Worm (Caenorhabditis elegans) whole organism, L2 larva: ENCODE measurements around the gene cccp-1.
A peak's percentile ranks its signal among the peaks of the same experiment; 100 is the strongest.

Experiments
- C34F6.9 ChIP-seq: fragments of 150-350 bp; optimal IDR thresholded peaks from 2 replicates; lab custom pipeline; 2014; ENCODE audit warnings: missing biosample characterization, missing genetic modification characterization
- Y55F3AM.14 ChIP-seq: fragments of 200-800 bp; sonication (Bioruptor generic); optimal IDR thresholded peaks from 2 replicates; lab custom pipeline; 2018; ENCODE audit warnings: mild to moderate bottlenecking, missing genetic modification characterization, missing compliant biosample characterization
- ZK546.5 ChIP-seq: sonication (generic microtip); optimal IDR thresholded peaks from 2 replicates; lab custom pipeline; 2017; ENCODE audit warnings: missing biosample characterization, missing genetic modification characterization
- aly-2 ChIP-seq: fragments of 150-350 bp; optimal IDR thresholded peaks from 2 replicates; lab custom pipeline; 2014; ENCODE audit warnings: missing biosample characterization, missing genetic modification characterization
- blmp-1 ChIP-seq: sonication (generic microtip); optimal IDR thresholded peaks from 2 replicates; lab custom pipeline; 2017; ENCODE audit warnings: missing genetic modification characterization, mild to moderate bottlenecking, missing compliant biosample characterization, antibody characterized with exemption, moderate library complexity; ENCODE audit not compliant: insufficient read depth
- ceh-16 ChIP-seq: fragments of 150-350 bp; optimal IDR thresholded peaks from 2 replicates; lab custom pipeline; 2014; ENCODE audit warnings: missing biosample characterization, missing genetic modification characterization
- crh-2 ChIP-seq: sonication (generic microtip); optimal IDR thresholded peaks from 2 replicates; lab custom pipeline; 2017; ENCODE audit warnings: missing biosample characterization, missing genetic modification characterization
- egl-27 ChIP-seq: sonication (generic microtip); optimal IDR thresholded peaks from 3 replicates; lab custom pipeline; 2017; ENCODE audit warnings: missing biosample characterization, missing genetic modification reagents, missing genetic modification characterization
- elt-1 ChIP-seq: fragments of 150-350 bp; optimal IDR thresholded peaks from 2 replicates; lab custom pipeline; 2014; ENCODE audit warnings: missing biosample characterization, missing genetic modification characterization
- elt-3 ChIP-seq: sonication (generic microtip); optimal IDR thresholded peaks from 2 replicates; lab custom pipeline; 2017; ENCODE audit warnings: missing biosample characterization, missing genetic modification characterization
- fos-1 ChIP-seq: fragments of 150-350 bp; optimal IDR thresholded peaks from 2 replicates; lab custom pipeline; 2014; ENCODE audit warnings: missing biosample characterization, missing genetic modification characterization
- gmeb-1 ChIP-seq: fragments of 150-350 bp; optimal IDR thresholded peaks from 2 replicates; lab custom pipeline; 2014; ENCODE audit warnings: missing biosample characterization, missing genetic modification characterization
- lin-11 ChIP-seq: fragments of 150-350 bp; sonication (generic microtip); optimal IDR thresholded peaks from 2 replicates; lab custom pipeline; 2014; ENCODE audit warnings: missing biosample characterization, missing genetic modification characterization, inconsistent platforms, mixed read lengths
- lin-13 ChIP-seq: fragments of 150-350 bp; optimal IDR thresholded peaks from 2 replicates; lab custom pipeline; 2014; ENCODE audit warnings: missing biosample characterization, missing genetic modification reagents, missing genetic modification characterization
- lin-39 ChIP-seq: fragments of 150-350 bp; optimal IDR thresholded peaks from 2 replicates; lab custom pipeline; 2014; ENCODE audit warnings: missing biosample characterization, missing genetic modification reagents, missing genetic modification characterization
- lsy-2 ChIP-seq, 2 experiments: fragments of 150-350 bp in 1 of 2; sonication (generic microtip) in 1 of 2; optimal IDR thresholded peaks; 2 replicates each; lab custom pipeline; 2014 to 2017; ENCODE audit warnings: missing biosample characterization in 2 of 2, missing genetic modification characterization in 2 of 2
- mdl-1 ChIP-seq, 2 experiments: fragments of 150-350 bp in 1 of 2; sonication (generic microtip) in 1 of 2; optimal IDR thresholded peaks; 2 replicates each; lab custom pipeline; 2017; ENCODE audit warnings: missing biosample characterization in 2 of 2, missing genetic modification characterization in 2 of 2
- nhr-10 ChIP-seq: sonication (generic microtip); optimal IDR thresholded peaks from 2 replicates; lab custom pipeline; 2017; ENCODE audit warnings: missing biosample characterization, missing genetic modification characterization
- nhr-11 ChIP-seq: fragments of 150-350 bp; optimal IDR thresholded peaks from 2 replicates; lab custom pipeline; 2014; ENCODE audit warnings: missing biosample characterization, missing genetic modification characterization
- nhr-129 ChIP-seq: fragments of 150-350 bp; optimal IDR thresholded peaks from 2 replicates; lab custom pipeline; 2014; ENCODE audit warnings: missing biosample characterization, missing genetic modification characterization
- nhr-23 ChIP-seq: fragments of 150-350 bp; optimal IDR thresholded peaks from 2 replicates; lab custom pipeline; 2014; ENCODE audit warnings: missing biosample characterization, missing genetic modification reagents, missing genetic modification characterization
- nhr-25 ChIP-seq: fragments of 150-350 bp; sonication (generic microtip); optimal IDR thresholded peaks from 3 replicates; lab custom pipeline; 2014; ENCODE audit warnings: missing biosample characterization, missing genetic modification characterization
- nhr-6 ChIP-seq: fragments of 150-350 bp; optimal IDR thresholded peaks from 2 replicates; lab custom pipeline; 2014; ENCODE audit warnings: missing biosample characterization, missing genetic modification characterization
- peb-1 ChIP-seq: fragments of 150-350 bp; optimal IDR thresholded peaks from 2 replicates; lab custom pipeline; 2014; ENCODE audit warnings: missing biosample characterization, missing genetic modification characterization
- sem-4 ChIP-seq: fragments of 150-350 bp; optimal IDR thresholded peaks from 2 replicates; lab custom pipeline; 2014; ENCODE audit warnings: missing biosample characterization, missing genetic modification reagents, missing genetic modification characterization
- skn-1 ChIP-seq: sonication (generic microtip); optimal IDR thresholded peaks from 2 replicates; lab custom pipeline; 2017; ENCODE audit warnings: missing biosample characterization, missing genetic modification characterization
- sma-3 ChIP-seq: sonication (generic microtip); optimal IDR thresholded peaks from 2 replicates; lab custom pipeline; 2016; ENCODE audit warnings: missing genetic modification reagents, missing genetic modification characterization, missing compliant biosample characterization
- sma-9 ChIP-seq, 2 experiments: fragments of 150-350 bp in 1 of 2; sonication (generic microtip) in 1 of 2; optimal IDR thresholded peaks; 2 replicates each; lab custom pipeline; 2014 to 2016; ENCODE audit warnings: missing genetic modification characterization in 2 of 2, mild to moderate bottlenecking in 1 of 2, missing biosample characterization in 1 of 2, missing compliant biosample characterization in 1 of 2, missing genetic modification reagents in 1 of 2, moderate library complexity in 1 of 2
- snpc-4 ChIP-seq: fragments of 150-350 bp; optimal IDR thresholded peaks from 2 replicates; lab custom pipeline; 2014; ENCODE audit warnings: missing biosample characterization, missing genetic modification characterization
- unc-55 ChIP-seq: fragments of 150-350 bp; sonication (generic microtip); optimal IDR thresholded peaks from 3 replicates; lab custom pipeline; 2014; ENCODE audit warnings: missing biosample characterization, missing genetic modification reagents, missing genetic modification characterization
- zag-1 ChIP-seq: fragments of 150-350 bp; optimal IDR thresholded peaks from 2 replicates; lab custom pipeline; 2014; ENCODE audit warnings: missing biosample characterization, missing genetic modification characterization
- ztf-1 ChIP-seq: fragments of 200-800 bp; sonication (Bioruptor generic); conservative IDR thresholded peaks from 2 replicates; pipeline ENCODE4 v1.3.6; 2022; ENCODE audit warnings: missing genetic modification characterization, missing compliant biosample characterization
- ztf-4 ChIP-seq: fragments of 150-350 bp; optimal IDR thresholded peaks from 2 replicates; lab custom pipeline; 2014; ENCODE audit warnings: missing biosample characterization, missing genetic modification characterization

cccp-1 gene

ce11 chrIII:12453785-12454184 is 18.9 kb upstream of the cccp-1 start:
- no peak for TF ChIP-seq aly-2
- peak; percentile 65 for TF ChIP-seq fos-1 (tag; lab: Kevin White, UChicago)

ce11 chrIII:12455651-12456420 is 16.8 kb upstream of the cccp-1 start:
- TF ChIP-seq elt-1 (no peak), ztf-4 (tag; lab: Kevin White, UChicago) (peak; percentile 81), gmeb-1 (tag; lab: Kevin White, UChicago) (peak; percentile 25)

ce11 chrIII:12456801-12457647 is 15.6 kb upstream of the cccp-1 start, which contains the start of the genes scav-3 and Y49E10.21:
Gene scav-3 (minus strand): TSS chrIII:12456850.
Gene Y49E10.21 (plus strand): TSS chrIII:12457597.
- TF ChIP-seq zag-1 (tag; lab: Kevin White, UChicago) (no peak), nhr-23 (tag; lab: Kevin White, UChicago) (no peak), crh-2 (tag; lab: Kevin White, UChicago) (peak; percentile 52), lin-13 (GFP tag; lab: Kevin White, UChicago) (no peak), nhr-25 (tag; lab: Kevin White, UChicago) (no peak), nhr-129 (tag; lab: Kevin White, UChicago) (peak; percentile 44), ztf-1 (no peak), sem-4 (tag; lab: Kevin White, UChicago) (peak; percentile 35), skn-1 (tag; lab: Kevin White, UChicago) (peak; percentile 35), egl-27 (tag; lab: Kevin White, UChicago) (no peak), fos-1 (tag; lab: Kevin White, UChicago) (peak; percentile 59), lsy-2 (tag; optimal IDR thresholded peaks at IDR 0.05; lab: Kevin White, UChicago) (peak in 1 of 2 experiments; percentile 58), elt-1 (no peak), ceh-16 (no peak), unc-55 (GFP tag; lab: Kevin White, UChicago) (peak; percentile 28), peb-1 (no peak), C34F6.9 (tag; lab: Kevin White, UChicago) (peak; percentile 70), gmeb-1 (tag; lab: Kevin White, UChicago) (peak; percentile 14), nhr-6 (tag; lab: Kevin White, UChicago) (no peak), ZK546.5 (tag; lab: Kevin White, UChicago) (no peak)
- TF ChIP-seq, all 48 proteins: peak for 9

- TF ChIP-seq nhr-25 (tag; lab: Kevin White, UChicago) = no peak
- no peak for TF ChIP-seq ztf-4 (tag; lab: Kevin White, UChicago)
- TF ChIP-seq lin-11 = no peak
- no peak for TF ChIP-seq ceh-16
- TF ChIP-seq nhr-11 = no peak
- TF ChIP-seq blmp-1 = no peak
- TF ChIP-seq Y55F3AM.14 (GFP tag; lab: Kevin White, UChicago) = no peak
- TF ChIP-seq unc-55 (GFP tag; lab: Kevin White, UChicago) = no peak
- no peak for TF ChIP-seq mdl-1 (tag; optimal IDR thresholded peaks at IDR 0.05; lab: Kevin White, UChicago)
- no peak for TF ChIP-seq sma-9 (GFP tag; optimal IDR thresholded peaks at IDR 0.05; lab: Kevin White, UChicago)
- no peak for TF ChIP-seq sma-9 (tag; optimal IDR thresholded peaks at IDR 0.05; lab: Kevin White, UChicago)
- no peak for TF ChIP-seq sma-3
- no peak for TF ChIP-seq snpc-4 (tag; lab: Kevin White, UChicago)
- no peak for TF ChIP-seq ZK546.5 (tag; lab: Kevin White, UChicago)
- no peak for TF ChIP-seq nhr-10 (tag; lab: Kevin White, UChicago)
- TF ChIP-seq crh-2 (tag; lab: Kevin White, UChicago) = no peak
- no peak for TF ChIP-seq lsy-2 (tag; optimal IDR thresholded peaks at IDR 0.05; lab: Kevin White, UChicago)
- TF ChIP-seq nhr-129 (tag; lab: Kevin White, UChicago) = no peak
- no peak for TF ChIP-seq ztf-1
- TF ChIP-seq lin-39 (tag; lab: Kevin White, UChicago) = no peak
- no peak for TF ChIP-seq elt-3
These were observed 13.7 kb upstream of the cccp-1 start for ce11 chrIII:12458970-12459369.
